Worm (Caenorhabditis elegans) whole organism, late embryonic: ENCODE measurements around the gene best-6.

ENCODE experiments used
- C38D4.7 ChIP-seq: fragments of 200-800 bp; sonication (Bioruptor generic); optimal IDR thresholded peaks from 2 replicates; lab custom pipeline; 2018; ENCODE audit warnings: mild to moderate bottlenecking, missing genetic modification characterization, moderate library complexity, missing compliant biosample characterization
- K02D7.2 ChIP-seq: sonication (generic microtip); optimal IDR thresholded peaks from 2 replicates; lab custom pipeline; 2017; ENCODE audit warnings: mild to moderate bottlenecking, missing genetic modification characterization, missing compliant biosample characterization
- K09A11.1 ChIP-seq: sonication (generic microtip); optimal IDR thresholded peaks from 2 replicates; lab custom pipeline; 2017; ENCODE audit warnings: antibody characterized with exemption, mild to moderate bottlenecking, missing genetic modification characterization, missing compliant biosample characterization; ENCODE audit not compliant: insufficient read depth
- T23F11.4 ChIP-seq: fragments of 200-800 bp; sonication (Bioruptor generic); optimal IDR thresholded peaks from 2 replicates; lab custom pipeline; 2018; ENCODE audit warnings: mild to moderate bottlenecking, missing genetic modification characterization, missing compliant biosample characterization
- ahr-1 ChIP-seq: sonication (generic microtip); optimal IDR thresholded peaks from 2 replicates; lab custom pipeline; 2016; ENCODE audit warnings: missing genetic modification characterization, missing compliant biosample characterization
- ceh-18 ChIP-seq: sonication (generic microtip); optimal IDR thresholded peaks from 2 replicates; lab custom pipeline; 2016; ENCODE audit warnings: missing genetic modification characterization, missing compliant biosample characterization
- ceh-2 ChIP-seq: sonication (generic microtip); optimal IDR thresholded peaks from 2 replicates; lab custom pipeline; 2016; ENCODE audit warnings: missing genotype, missing genetic modification characterization, missing compliant biosample characterization
- ceh-24 ChIP-seq: sonication (generic microtip); optimal IDR thresholded peaks from 2 replicates; lab custom pipeline; 2016; ENCODE audit warnings: mild to moderate bottlenecking, missing genetic modification characterization, missing compliant biosample characterization
- ceh-31 ChIP-seq: sonication (generic microtip); optimal IDR thresholded peaks from 2 replicates; lab custom pipeline; 2016; ENCODE audit warnings: missing genetic modification characterization, missing compliant biosample characterization
- ceh-48 ChIP-seq: sonication (generic microtip); optimal IDR thresholded peaks from 2 replicates; lab custom pipeline; 2016; ENCODE audit warnings: missing genetic modification characterization, inconsistent platforms, missing compliant biosample characterization
- ceh-6 ChIP-seq: fragments of 200-800 bp; sonication (Bioruptor generic); optimal IDR thresholded peaks from 2 replicates; lab custom pipeline; 2018; ENCODE audit warnings: mild to moderate bottlenecking, missing genetic modification characterization, missing compliant biosample characterization
- ceh-9 ChIP-seq: sonication (generic microtip); optimal IDR thresholded peaks from 2 replicates; lab custom pipeline; 2016; ENCODE audit warnings: mild to moderate bottlenecking, missing genetic modification characterization, inconsistent platforms, missing compliant biosample characterization
- dmd-4 ChIP-seq: sonication (generic microtip); optimal IDR thresholded peaks from 2 replicates; lab custom pipeline; 2016; ENCODE audit warnings: borderline replicate concordance, missing genetic modification characterization, missing compliant biosample characterization
- elt-2 ChIP-seq: sonication (generic microtip); optimal IDR thresholded peaks from 2 replicates; lab custom pipeline; 2016; ENCODE audit warnings: missing genetic modification reagents, missing genetic modification characterization, missing compliant biosample characterization
- ets-4 ChIP-seq: sonication (generic microtip); optimal IDR thresholded peaks from 2 replicates; lab custom pipeline; 2016; ENCODE audit warnings: missing genetic modification characterization, missing compliant biosample characterization
- eyg-1 ChIP-seq: sonication (generic microtip); optimal IDR thresholded peaks from 2 replicates; lab custom pipeline; 2016; ENCODE audit warnings: missing genotype, missing genetic modification characterization, missing compliant biosample characterization
- gmeb-2 ChIP-seq: sonication (generic microtip); optimal IDR thresholded peaks from 2 replicates; lab custom pipeline; 2016; ENCODE audit warnings: missing genetic modification characterization, inconsistent platforms, missing compliant biosample characterization
- lin-11 ChIP-seq: fragments of 200-800 bp; sonication (Bioruptor generic); optimal IDR thresholded peaks from 2 replicates; lab custom pipeline; 2018; ENCODE audit warnings: mild to moderate bottlenecking, missing genetic modification characterization, missing compliant biosample characterization
- madf-2 ChIP-seq: sonication (generic microtip); optimal IDR thresholded peaks from 2 replicates; lab custom pipeline; 2017; ENCODE audit warnings: missing genetic modification characterization, missing compliant biosample characterization
- mec-3 ChIP-seq: sonication (generic microtip); optimal IDR thresholded peaks from 2 replicates; lab custom pipeline; 2016; ENCODE audit warnings: borderline replicate concordance, missing genetic modification characterization, missing compliant biosample characterization
- nhr-11 ChIP-seq: fragments of 150-350 bp; optimal IDR thresholded peaks from 2 replicates; lab custom pipeline; 2014; ENCODE audit warnings: missing biosample characterization, missing genetic modification characterization
- npax-4 ChIP-seq: sonication (generic microtip); optimal IDR thresholded peaks from 2 replicates; lab custom pipeline; 2016; ENCODE audit warnings: missing genetic modification characterization, missing compliant biosample characterization
- odd-2 ChIP-seq: sonication (generic microtip); optimal IDR thresholded peaks from 2 replicates; lab custom pipeline; 2017; ENCODE audit warnings: antibody characterized with exemption, mild to moderate bottlenecking, missing genetic modification characterization, missing compliant biosample characterization
- pag-3 ChIP-seq: sonication (generic microtip); optimal IDR thresholded peaks from 2 replicates; lab custom pipeline; 2016; ENCODE audit warnings: missing compliant biosample characterization, missing genetic modification characterization, borderline replicate concordance
- pax-1 ChIP-seq: fragments of 150-350 bp; optimal IDR thresholded peaks from 2 replicates; lab custom pipeline; 2014; ENCODE audit warnings: missing biosample characterization, missing genetic modification characterization
- pha-2 ChIP-seq: sonication (generic microtip); optimal IDR thresholded peaks from 2 replicates; lab custom pipeline; 2017; ENCODE audit warnings: mild to moderate bottlenecking, missing genetic modification characterization, missing compliant biosample characterization
- pha-4 ChIP-seq: fragments of 150-350 bp; optimal IDR thresholded peaks from 2 replicates; lab custom pipeline; 2018; ENCODE audit warnings: missing biosample characterization, missing genetic modification reagents, missing genetic modification characterization
- pqm-1 ChIP-seq: sonication (generic microtip); optimal IDR thresholded peaks from 2 replicates; lab custom pipeline; 2016; ENCODE audit warnings: missing genetic modification characterization, missing compliant biosample characterization
- pros-1 ChIP-seq: fragments of 150-350 bp; optimal IDR thresholded peaks from 2 replicates; lab custom pipeline; 2014; ENCODE audit warnings: missing biosample characterization, missing genetic modification reagents, missing genetic modification characterization
- ref-2 ChIP-seq: sonication (generic microtip); optimal IDR thresholded peaks from 2 replicates; lab custom pipeline; 2016; ENCODE audit warnings: missing genetic modification characterization, missing compliant biosample characterization
- rnt-1 ChIP-seq: sonication (generic microtip); optimal IDR thresholded peaks from 2 replicates; lab custom pipeline; 2016; ENCODE audit warnings: missing genetic modification characterization, missing compliant biosample characterization
- sdc-2 ChIP-seq: sonication (generic microtip); optimal IDR thresholded peaks from 2 replicates; lab custom pipeline; 2016; ENCODE audit warnings: missing genotype, missing genetic modification characterization, missing compliant biosample characterization
- sox-2 ChIP-seq: fragments of 200-800 bp; sonication (Bioruptor generic); IDR thresholded peaks from 2 replicates; pipeline ENCODE4 v1.3.6; 2022; ENCODE audit warnings: missing genetic modification reagents, missing genetic modification characterization, missing compliant biosample characterization
- sox-4 ChIP-seq: sonication (generic microtip); optimal IDR thresholded peaks from 2 replicates; lab custom pipeline; 2017; ENCODE audit warnings: mild to moderate bottlenecking, missing genetic modification characterization, inconsistent platforms, missing compliant biosample characterization
- syd-9 ChIP-seq: sonication (generic microtip); optimal IDR thresholded peaks from 2 replicates; lab custom pipeline; 2016; ENCODE audit warnings: mild to moderate bottlenecking, missing genetic modification characterization, moderate library complexity, missing compliant biosample characterization
- tbx-2 ChIP-seq: sonication (generic microtip); optimal IDR thresholded peaks from 2 replicates; lab custom pipeline; 2016; ENCODE audit warnings: missing genetic modification characterization, missing compliant biosample characterization
- tbx-7 ChIP-seq: sonication (generic microtip); optimal IDR thresholded peaks from 2 replicates; lab custom pipeline; 2016; ENCODE audit warnings: missing genotype, missing genetic modification characterization, missing compliant biosample characterization
- ttx-3 ChIP-seq: sonication (generic microtip); optimal IDR thresholded peaks from 2 replicates; lab custom pipeline; 2016; ENCODE audit warnings: missing genetic modification reagents, missing genetic modification characterization, missing compliant biosample characterization
- zip-5 ChIP-seq: sonication (generic microtip); optimal IDR thresholded peaks from 2 replicates; lab custom pipeline; 2016; ENCODE audit warnings: missing genetic modification characterization, missing compliant biosample characterization
- ztf-16 ChIP-seq: sonication (generic microtip); optimal IDR thresholded peaks from 2 replicates; lab custom pipeline; 2017; ENCODE audit warnings: missing genetic modification characterization, missing compliant biosample characterization

Gene best-6

ce11 chrIV:5033276-5033675 is 4.4 kb upstream of the best-6 start, which contains the start of gene C09B9.4:
Gene C09B9.4 (minus strand): TSS chrIV:5033376.
- TF ChIP-seq sox-4 (tag; lab: Kevin White, UChicago), result no peak
- no peak for TF ChIP-seq elt-2 (tag; lab: Kevin White, UChicago)
- TF ChIP-seq pha-4 (tag; lab: Kevin White, UChicago), result no peak
- TF ChIP-seq K02D7.2 (tag; lab: Kevin White, UChicago), result no peak
- no peak for TF ChIP-seq dmd-4 (tag; lab: Kevin White, UChicago)
- TF ChIP-seq ets-4 (tag; lab: Kevin White, UChicago), result no peak
- no peak for TF ChIP-seq nhr-11
- no peak for TF ChIP-seq ahr-1 (tag; lab: Kevin White, UChicago)
- no peak for TF ChIP-seq mec-3 (tag; lab: Kevin White, UChicago)
- TF ChIP-seq ceh-6 (GFP tag; lab: Kevin White, UChicago), result no peak
- no peak for TF ChIP-seq tbx-7 (tag; lab: Kevin White, UChicago)
- no peak for TF ChIP-seq ztf-16
- TF ChIP-seq syd-9, result no peak
- no peak for TF ChIP-seq pag-3 (tag; lab: Kevin White, UChicago)
- TF ChIP-seq ceh-48 (tag; lab: Kevin White, UChicago), result no peak
- no peak for TF ChIP-seq ceh-9 (tag; lab: Kevin White, UChicago)
- TF ChIP-seq ceh-18 (tag; lab: Kevin White, UChicago), result no peak
- TF ChIP-seq madf-2 (tag; lab: Kevin White, UChicago), result no peak
- TF ChIP-seq pha-2 (tag; lab: Kevin White, UChicago), result no peak

- no peak for TF ChIP-seq ceh-24 (tag; lab: Kevin White, UChicago)
- no peak for TF ChIP-seq odd-2 (tag; lab: Kevin White, UChicago)
- TF ChIP-seq sdc-2 (tag; lab: Kevin White, UChicago), result no peak
- no peak for TF ChIP-seq T23F11.4 (GFP tag; lab: Kevin White, UChicago)
- no peak for TF ChIP-seq lin-11 (tag; lab: Kevin White, UChicago)
- no peak for TF ChIP-seq ceh-9 (tag; lab: Kevin White, UChicago)
- TF ChIP-seq zip-5 (tag; lab: Kevin White, UChicago), result no peak
- TF ChIP-seq K09A11.1 (tag; lab: Kevin White, UChicago), result no peak
- TF ChIP-seq pag-3 (tag; lab: Kevin White, UChicago), result no peak
- no peak for TF ChIP-seq ceh-18 (tag; lab: Kevin White, UChicago)
- TF ChIP-seq ahr-1 (tag; lab: Kevin White, UChicago), result no peak
- TF ChIP-seq pros-1 (tag; lab: Kevin White, UChicago), result no peak
- TF ChIP-seq ref-2, result no peak
- TF ChIP-seq C38D4.7, result no peak
- no peak for TF ChIP-seq pqm-1
- TF ChIP-seq ceh-2, result no peak
- TF ChIP-seq pha-4 (tag; lab: Kevin White, UChicago), result no peak
- TF ChIP-seq ets-4 (tag; lab: Kevin White, UChicago), result no peak
- no peak for TF ChIP-seq ceh-48 (tag; lab: Kevin White, UChicago)
- no peak for TF ChIP-seq rnt-1 (tag; lab: Kevin White, UChicago)
These were observed 2.5 kb upstream of the best-6 start for ce11 chrIV:5031346-5031745.

- TF ChIP-seq ttx-3 (tag; lab: Kevin White, UChicago) (no peak), K02D7.2 (tag; lab: Kevin White, UChicago) (no peak), sox-2 (GFP tag; lab: Robert Waterston, UW) (no peak), pros-1 (tag; lab: Kevin White, UChicago) (no peak), K09A11.1 (tag; lab: Kevin White, UChicago) (no peak), npax-4 (no peak), gmeb-2 (tag; lab: Kevin White, UChicago) (no peak), nhr-11 (no peak), sdc-2 (tag; lab: Kevin White, UChicago) (no peak), pax-1 (no peak), eyg-1 (no peak), tbx-2 (tag; lab: Kevin White, UChicago) (no peak), ceh-31 (no peak), zip-5 (tag; lab: Kevin White, UChicago) (no peak), lin-11 (tag; lab: Kevin White, UChicago) (no peak), ref-2 (no peak)
- TF ChIP-seq, all 69 proteins: peak for 0
These were observed 3.2 kb downstream of the best-6 start, which contains the start of gene C09B9.85 for ce11 chrIV:5025646-5026045. Gene C09B9.85 (minus strand): TSS chrIV:5025746.
